Worm (Caenorhabditis elegans): ENCODE data around the gene K01D12.20.

- no peak for TF ChIP-seq ama-1 (optimal IDR thresholded peaks at IDR 0.05)
- no peak for TF ChIP-seq F49E8.2 (tag; optimal IDR thresholded peaks at IDR 0.05; ENCODE audit: borderline replicate concordance)
- no peak for TF ChIP-seq ceh-28 (tag; optimal IDR thresholded peaks at IDR 0.05)
- no peak for TF ChIP-seq gei-8 (GFP tag; optimal IDR thresholded peaks at IDR 0.05)
- no peak for TF ChIP-seq nhr-76 (tag; optimal IDR thresholded peaks at IDR 0.05)
- TF ChIP-seq mdl-1 (tag; optimal IDR thresholded peaks at IDR 0.05): no peak
Measured at ce11 chrV:12353505-12353904, 47.1 kb downstream of the K01D12.20 start.
